Worm (Caenorhabditis elegans) whole organism, L3 larva: ENCODE data around the gene F15D4.4.
A peak's percentile ranks its signal among the peaks of the same experiment; 100 is the strongest.

Source experiments
- ZK546.5 ChIP-seq: sonication (generic microtip); optimal IDR thresholded peaks from 2 replicates; lab custom pipeline; 2017; ENCODE audit warnings: missing biosample characterization, missing genetic modification characterization
- aly-2 ChIP-seq: fragments of 150-350 bp; optimal IDR thresholded peaks from 2 replicates; lab custom pipeline; 2014; ENCODE audit warnings: missing biosample characterization, missing genetic modification characterization
- ama-1 ChIP-seq: fragments of 150-350 bp; optimal IDR thresholded peaks from 2 replicates; lab custom pipeline; 2018
- ceh-16 ChIP-seq: sonication (generic microtip); optimal IDR thresholded peaks from 2 replicates; lab custom pipeline; 2017; ENCODE audit warnings: missing biosample characterization, missing genetic modification characterization
- ceh-82 ChIP-seq: fragments of 150-350 bp; optimal IDR thresholded peaks from 2 replicates; lab custom pipeline; 2014; ENCODE audit warnings: missing biosample characterization, missing genetic modification characterization
- ceh-9 ChIP-seq: sonication (generic microtip); optimal IDR thresholded peaks from 2 replicates; lab custom pipeline; 2018; ENCODE audit warnings: missing biosample characterization, missing genetic modification characterization
- daf-12 ChIP-seq: fragments of 150-350 bp; optimal IDR thresholded peaks from 2 replicates; lab custom pipeline; 2014; ENCODE audit warnings: missing biosample characterization, missing genetic modification reagents, missing genetic modification characterization
- egl-5 ChIP-seq: fragments of 150-350 bp; optimal IDR thresholded peaks from 2 replicates; lab custom pipeline; 2017; ENCODE audit warnings: missing biosample characterization, missing genetic modification reagents, missing genetic modification characterization, inconsistent platforms
- elt-1 ChIP-seq: fragments of 150-350 bp; optimal IDR thresholded peaks from 2 replicates; lab custom pipeline; 2014; ENCODE audit warnings: missing biosample characterization, missing genetic modification characterization
- elt-2 ChIP-seq: sonication (generic microtip); optimal IDR thresholded peaks from 2 replicates; lab custom pipeline; 2016; ENCODE audit warnings: missing genetic modification reagents, mild to moderate bottlenecking, missing genetic modification characterization, missing compliant biosample characterization
- elt-3 ChIP-seq, 3 experiments: fragments of 150-350 bp in 1 of 3; sonication (generic microtip) in 2 of 3; optimal IDR thresholded peaks; 2 replicates in 2 of 3; 4 replicates in 1 of 3; lab custom pipeline; 2014 to 2017; ENCODE audit warnings: missing biosample characterization in 3 of 3, missing genetic modification characterization in 3 of 3
- eor-1 ChIP-seq, 2 experiments: fragments of 150-350 bp; optimal IDR thresholded peaks; 2 replicates each; lab custom pipeline; 2014 to 2018; ENCODE audit warnings: missing biosample characterization in 2 of 2, missing genetic modification characterization in 2 of 2
- fkh-10 ChIP-seq: sonication (generic microtip); optimal IDR thresholded peaks from 2 replicates; lab custom pipeline; 2017; ENCODE audit warnings: missing biosample characterization, missing genetic modification reagents, missing genetic modification characterization
- fos-1 ChIP-seq: fragments of 150-350 bp; optimal IDR thresholded peaks from 2 replicates; lab custom pipeline; 2014; ENCODE audit warnings: missing biosample characterization, missing genetic modification characterization
- jun-1 ChIP-seq: fragments of 150-350 bp; optimal IDR thresholded peaks from 2 replicates; lab custom pipeline; 2014; ENCODE audit warnings: missing biosample characterization, missing genetic modification reagents, missing genetic modification characterization
- lin-15B ChIP-seq: fragments of 150-350 bp; optimal IDR thresholded peaks from 2 replicates; lab custom pipeline; 2014; ENCODE audit warnings: missing biosample characterization, missing genetic modification characterization
- lsy-12 ChIP-seq: sonication (generic microtip); optimal IDR thresholded peaks from 2 replicates; lab custom pipeline; 2016; ENCODE audit warnings: mild to moderate bottlenecking, missing genetic modification characterization, missing compliant biosample characterization
- mdl-1 ChIP-seq: fragments of 150-350 bp; optimal IDR thresholded peaks from 2 replicates; lab custom pipeline; 2014; ENCODE audit warnings: missing biosample characterization, missing genetic modification characterization
- mml-1 ChIP-seq: fragments of 150-350 bp; sonication (generic microtip); optimal IDR thresholded peaks from 3 replicates; lab custom pipeline; 2014; ENCODE audit warnings: missing biosample characterization, missing genetic modification characterization
- nfya-1 ChIP-seq: sonication (generic microtip); optimal IDR thresholded peaks from 2 replicates; lab custom pipeline; 2017; ENCODE audit warnings: missing genetic modification characterization, mild to moderate bottlenecking, missing compliant biosample characterization, antibody characterized with exemption, moderate library complexity; ENCODE audit not compliant: insufficient read depth
- nhr-11 ChIP-seq: fragments of 150-350 bp; optimal IDR thresholded peaks from 2 replicates; lab custom pipeline; 2014; ENCODE audit warnings: missing biosample characterization, missing genetic modification characterization
- nhr-12 ChIP-seq: fragments of 150-350 bp; optimal IDR thresholded peaks from 2 replicates; lab custom pipeline; 2014; ENCODE audit warnings: missing biosample characterization, missing genetic modification characterization
- nhr-23 ChIP-seq: fragments of 150-350 bp; optimal IDR thresholded peaks from 2 replicates; lab custom pipeline; 2014; ENCODE audit warnings: missing biosample characterization, missing genetic modification reagents, missing genetic modification characterization
- nhr-237 ChIP-seq: fragments of 150-350 bp; optimal IDR thresholded peaks from 2 replicates; lab custom pipeline; 2014; ENCODE audit warnings: missing biosample characterization, missing genetic modification characterization
- nhr-25 ChIP-seq: sonication (generic microtip); optimal IDR thresholded peaks from 2 replicates; lab custom pipeline; 2017; ENCODE audit warnings: missing biosample characterization, missing genetic modification characterization
- nhr-28 ChIP-seq: fragments of 150-350 bp; optimal IDR thresholded peaks from 2 replicates; lab custom pipeline; 2014; ENCODE audit warnings: missing biosample characterization, missing genetic modification characterization
- nhr-43 ChIP-seq: sonication (generic microtip); optimal IDR thresholded peaks from 2 replicates; lab custom pipeline; 2016; ENCODE audit warnings: mild to moderate bottlenecking, missing genetic modification characterization, missing compliant biosample characterization; ENCODE audit not compliant: poor library complexity, severe bottlenecking
- nhr-67 ChIP-seq: fragments of 150-350 bp; optimal IDR thresholded peaks from 2 replicates; lab custom pipeline; 2014; ENCODE audit warnings: missing biosample characterization, missing genetic modification characterization
- nhr-76 ChIP-seq: fragments of 150-350 bp; sonication (generic microtip); optimal IDR thresholded peaks from 5 replicates; lab custom pipeline; 2014; ENCODE audit warnings: missing biosample characterization, missing genetic modification characterization
- nhr-77 ChIP-seq: fragments of 150-350 bp; optimal IDR thresholded peaks from 2 replicates; lab custom pipeline; 2014; ENCODE audit warnings: missing biosample characterization, missing genetic modification characterization
- pha-4 ChIP-seq: fragments of 150-350 bp; optimal IDR thresholded peaks from 2 replicates; lab custom pipeline; 2014; ENCODE audit warnings: missing biosample characterization, missing genetic modification reagents, missing genetic modification characterization
- pqm-1 ChIP-seq: fragments of 150-350 bp; optimal IDR thresholded peaks from 2 replicates; lab custom pipeline; 2017; ENCODE audit warnings: missing biosample characterization, missing genetic modification characterization, inconsistent platforms
- sea-2 ChIP-seq: fragments of 150-350 bp; sonication (generic microtip); optimal IDR thresholded peaks from 4 replicates; lab custom pipeline; 2014; ENCODE audit warnings: missing biosample characterization, missing genetic modification reagents, missing genetic modification characterization
- snpc-4 ChIP-seq: fragments of 150-350 bp; optimal IDR thresholded peaks from 2 replicates; lab custom pipeline; 2014; ENCODE audit warnings: missing biosample characterization, missing genetic modification characterization
- tbx-2 ChIP-seq: sonication (generic microtip); optimal IDR thresholded peaks from 2 replicates; lab custom pipeline; 2016; ENCODE audit warnings: mild to moderate bottlenecking, missing genetic modification characterization, missing compliant biosample characterization
- unc-39 ChIP-seq: sonication (generic microtip); optimal IDR thresholded peaks from 4 replicates; lab custom pipeline; 2017; ENCODE audit warnings: missing biosample characterization, missing genetic modification characterization
- unc-62 ChIP-seq: fragments of 150-350 bp; sonication (generic microtip); optimal IDR thresholded peaks from 4 replicates; lab custom pipeline; 2014; ENCODE audit warnings: missing biosample characterization, missing genetic modification reagents, missing genetic modification characterization
- ztf-11 ChIP-seq: fragments of 150-350 bp; optimal IDR thresholded peaks from 2 replicates; lab custom pipeline; 2014; ENCODE audit warnings: missing biosample characterization, missing genetic modification characterization
- ztf-4 ChIP-seq: fragments of 150-350 bp; optimal IDR thresholded peaks from 2 replicates; lab custom pipeline; 2014; ENCODE audit warnings: missing biosample characterization, missing genetic modification characterization

The F15D4.4 gene

DNA sequence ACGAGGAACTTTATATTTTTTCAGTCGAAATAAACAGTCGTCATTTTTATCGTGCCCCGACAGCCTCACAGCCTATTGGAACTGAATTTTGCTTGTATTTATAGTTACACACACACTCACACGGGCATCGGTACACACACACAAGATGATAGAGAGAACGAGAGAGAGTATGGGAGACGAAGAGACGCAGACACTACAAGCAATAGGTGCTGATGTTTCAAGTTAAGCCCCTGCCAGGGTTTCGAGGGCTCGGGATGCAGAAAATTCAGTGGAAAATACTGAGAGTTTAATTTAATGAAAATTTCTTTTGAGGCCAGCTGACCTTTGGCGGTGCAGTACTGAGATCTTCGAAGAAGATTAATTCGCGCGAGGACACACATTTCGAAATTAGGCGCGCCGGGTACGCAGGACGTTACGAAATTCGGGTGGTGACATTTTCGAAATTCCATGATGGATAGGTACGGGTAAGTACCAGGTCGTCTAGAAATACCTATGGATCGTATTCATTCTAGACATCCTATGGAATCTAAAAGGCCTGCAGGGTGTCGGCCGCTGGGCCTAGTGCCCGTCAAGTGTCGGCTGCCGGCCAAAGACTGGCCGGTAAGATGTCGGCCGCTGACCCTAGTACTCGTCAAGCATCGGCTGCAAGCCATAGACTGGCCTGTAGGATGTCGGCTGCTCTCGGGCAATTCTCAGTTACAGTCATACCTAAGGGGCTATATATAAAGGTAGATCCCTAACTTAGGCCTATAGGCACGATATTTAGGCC, 47.8 kb upstream of the F15D4.4 start:
- TF ChIP-seq snpc-4 (tag; lab: Kevin White, UChicago) = peak; percentile 65
- TF ChIP-seq ceh-82 (tag; lab: Kevin White, UChicago) = no peak
- no peak for TF ChIP-seq nhr-28
- TF ChIP-seq unc-39 = no peak
- no peak for TF ChIP-seq ztf-4 (tag; lab: Kevin White, UChicago)
- no peak for TF ChIP-seq nhr-11 (tag; lab: Kevin White, UChicago)
- peak; percentile 36 for TF ChIP-seq unc-62 (GFP tag; lab: Kevin White, UChicago)
- no peak for TF ChIP-seq nhr-67 (tag; lab: Kevin White, UChicago)
- TF ChIP-seq elt-3 (tag; optimal IDR thresholded peaks at IDR 0.05; lab: Kevin White, UChicago) = peak in 1 of 3 experiments; percentile 15
- TF ChIP-seq nfya-1 (tag; lab: Kevin White, UChicago) = peak; percentile 22
- peak; percentile 2 for TF ChIP-seq nhr-23 (tag; lab: Kevin White, UChicago)
- TF ChIP-seq nhr-43 = no peak
- TF ChIP-seq pha-4 (tag; lab: Kevin White, UChicago) = peak; percentile 48
- TF ChIP-seq ceh-16 (tag; lab: Kevin White, UChicago) = no peak
- peak; percentile 15 for TF ChIP-seq jun-1
- TF ChIP-seq fos-1 (tag; lab: Kevin White, UChicago) = no peak
- TF ChIP-seq, all 47 proteins: peak for 7

DNA sequence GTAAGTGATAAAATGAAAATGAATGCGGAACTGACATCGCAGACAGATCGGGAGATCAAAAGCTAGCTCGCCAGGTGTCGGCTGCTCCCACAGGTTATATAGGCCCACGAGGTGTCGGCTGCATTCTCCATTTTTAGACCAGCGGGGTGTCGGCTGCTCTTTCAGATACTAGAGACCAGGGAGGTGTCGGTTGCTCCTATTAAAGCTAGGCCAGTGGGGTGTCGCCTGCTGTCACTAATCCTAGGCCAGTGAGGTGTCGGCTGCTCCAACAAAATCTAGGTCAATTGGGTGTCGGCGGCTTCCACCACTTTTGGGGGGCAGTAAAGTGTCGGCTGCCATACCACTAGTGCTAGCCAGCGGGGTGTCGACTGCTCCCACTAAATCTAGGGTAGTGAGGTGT, 47.0 kb upstream of the F15D4.4 start:
- TF ChIP-seq ztf-11 (tag; lab: Kevin White, UChicago) (no peak), unc-39 (no peak), eor-1 (tag; optimal IDR thresholded peaks at IDR 0.05; lab: Kevin White, UChicago) (no peak), ama-1 (lab: Kevin White, UChicago) (no peak), ceh-16 (tag; lab: Kevin White, UChicago) (no peak), mdl-1 (tag; lab: Kevin White, UChicago) (no peak), nfya-1 (tag; lab: Kevin White, UChicago) (no peak), lsy-12 (tag; lab: Kevin White, UChicago) (no peak), nhr-237 (tag; lab: Kevin White, UChicago) (no peak), snpc-4 (tag; lab: Kevin White, UChicago) (no peak), nhr-11 (tag; lab: Kevin White, UChicago) (no peak), nhr-25 (tag; lab: Kevin White, UChicago) (no peak), fkh-10 (no peak), pqm-1 (no peak), fos-1 (tag; lab: Kevin White, UChicago) (no peak), ztf-4 (tag; lab: Kevin White, UChicago) (no peak), pha-4 (tag; lab: Kevin White, UChicago) (no peak), aly-2 (no peak), mml-1 (no peak)

DNA sequence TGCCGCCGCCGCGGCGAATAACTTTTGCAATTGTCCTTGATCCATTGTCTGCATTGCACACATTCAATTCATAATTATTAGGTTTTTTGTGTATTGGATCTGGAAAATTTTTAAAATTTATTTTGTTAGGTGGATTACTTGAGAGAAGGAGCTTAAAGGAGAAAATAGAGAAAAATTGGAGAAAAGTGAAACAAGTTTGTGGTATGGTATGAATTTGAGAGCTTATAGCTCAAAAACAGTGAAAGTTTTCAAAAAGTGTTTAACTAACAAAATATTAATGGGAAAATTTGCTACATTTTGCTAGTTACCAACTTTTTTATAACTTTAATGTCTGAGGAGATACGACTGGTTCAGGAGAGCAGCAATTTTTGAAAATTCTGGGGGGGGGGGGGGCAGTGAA, 42.8 kb upstream of the F15D4.4 start, which contains the start of gene ztf-22:
ztf-22 (minus strand) TSS at position 101 of the 400 bp plus-strand sequence.
- TF ChIP-seq aly-2 = no peak
- TF ChIP-seq elt-1 (tag; lab: Kevin White, UChicago) = no peak
- no peak for TF ChIP-seq pqm-1
- no peak for TF ChIP-seq nfya-1 (tag; lab: Kevin White, UChicago)
- TF ChIP-seq nhr-12 (tag; lab: Kevin White, UChicago) = no peak
- TF ChIP-seq ztf-4 (tag; lab: Kevin White, UChicago) = no peak

ce11 chrII:13284148-13284547, 41.2 kb upstream of the F15D4.4 start:
- TF ChIP-seq lsy-12 (tag; lab: Kevin White, UChicago) = no peak
- TF ChIP-seq daf-12 (tag; lab: Kevin White, UChicago) = no peak
- peak; percentile 73 for TF ChIP-seq pha-4 (tag; lab: Kevin White, UChicago)
- TF ChIP-seq ceh-9 = no peak
- no peak for TF ChIP-seq lin-15B (tag; lab: Kevin White, UChicago)
- no peak for TF ChIP-seq ZK546.5
- TF ChIP-seq, all 47 proteins: peak for 1

DNA sequence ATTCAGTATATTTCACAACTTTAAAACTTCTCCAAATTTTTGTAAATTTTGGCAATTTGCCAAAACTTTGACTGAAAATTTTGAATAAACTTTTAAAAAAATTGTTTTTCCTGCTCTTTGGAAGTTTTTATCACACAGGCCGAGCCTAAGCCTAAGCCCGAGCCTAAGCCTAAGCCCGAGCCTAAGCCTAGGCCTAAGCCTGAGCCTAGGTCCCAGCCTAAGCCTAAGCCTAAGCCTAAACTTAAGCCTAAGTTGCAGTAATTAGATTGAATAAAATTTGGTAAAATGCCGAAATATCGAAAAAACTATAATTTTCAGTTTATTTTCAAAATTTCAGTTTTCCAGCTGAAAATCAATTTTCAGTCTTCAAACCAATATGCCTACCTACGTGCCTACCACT, 40.6 kb upstream of the F15D4.4 start:
- TF ChIP-seq elt-3 (tag; optimal IDR thresholded peaks at IDR 0.05; lab: Kevin White, UChicago) (no peak), lin-15B (tag; lab: Kevin White, UChicago) (no peak), unc-62 (GFP tag; lab: Kevin White, UChicago) (no peak), nhr-12 (tag; lab: Kevin White, UChicago) (no peak), tbx-2 (tag; lab: Kevin White, UChicago) (no peak), elt-2 (tag; lab: Kevin White, UChicago) (no peak), unc-39 (no peak), lsy-12 (tag; lab: Kevin White, UChicago) (no peak), nhr-43 (no peak), egl-5 (tag; lab: Kevin White, UChicago) (no peak), ceh-82 (tag; lab: Kevin White, UChicago) (no peak), nhr-23 (tag; lab: Kevin White, UChicago) (no peak), sea-2 (GFP tag; lab: Kevin White, UChicago) (no peak), nfya-1 (tag; lab: Kevin White, UChicago) (no peak), nhr-77 (tag; lab: Kevin White, UChicago) (no peak), nhr-76 (tag; lab: Kevin White, UChicago) (no peak), nhr-237 (tag; lab: Kevin White, UChicago) (no peak), aly-2 (no peak)
- TF ChIP-seq, all 47 proteins: peak for 0
